Fruit fly (Drosophila melanogaster): ENCODE data around the gene CG15878.

- TF ChIP-seq foxo (GFP tag; optimal IDR thresholded peaks at IDR 0.05) (no peak), HLH106 (tag; optimal IDR thresholded peaks at IDR 0.05) (no peak), br (GFP tag; optimal IDR thresholded peaks at IDR 0.05) (no peak), sage (GFP tag; optimal IDR thresholded peaks at IDR 0.05) (no peak), Hr83 (GFP tag; optimal IDR thresholded peaks at IDR 0.05; ENCODE audit: poor library complexity, severe bottlenecking) (no peak), brk (GFP tag; optimal IDR thresholded peaks at IDR 0.05) (no peak), ey (GFP tag; optimal IDR thresholded peaks at IDR 0.05) (no peak)
Observed at dm6 chr3L:2185630-2186029, 26.7 kb downstream of the CG15878 start, which contains the start of gene CG13810.

All from whole organism, wandering third instar larva.